Worm (Caenorhabditis elegans) whole organism, L1 larva: ENCODE results near the gene T20B12.5.

ENCODE experiments used
- C16A3.4 ChIP-seq: fragments of 150-350 bp; optimal IDR thresholded peaks from 2 replicates; lab custom pipeline; 2014; ENCODE audit warnings: missing biosample characterization, missing genetic modification characterization
- F16B12.6 ChIP-seq: fragments of 150-350 bp; optimal IDR thresholded peaks from 2 replicates; lab custom pipeline; 2014; ENCODE audit warnings: missing biosample characterization, missing genetic modification characterization
- alr-1 ChIP-seq: fragments of 200-800 bp; sonication (Bioruptor generic); optimal IDR thresholded peaks from 2 replicates; lab custom pipeline; 2018; ENCODE audit warnings: borderline replicate concordance, mild to moderate bottlenecking, missing genetic modification characterization, missing compliant biosample characterization
- blmp-1 ChIP-seq: fragments of 150-350 bp; optimal IDR thresholded peaks from 2 replicates; lab custom pipeline; 2014; ENCODE audit warnings: missing biosample characterization, missing genetic modification characterization
- ceh-63 ChIP-seq: fragments of 200-800 bp; sonication (Bioruptor generic); optimal IDR thresholded peaks from 2 replicates; lab custom pipeline; 2018; ENCODE audit warnings: mild to moderate bottlenecking, missing genetic modification characterization, missing compliant biosample characterization
- ceh-82 ChIP-seq, 3 experiments: fragments of 150-350 bp in 1 of 3; sonication (generic microtip) in 2 of 3; optimal IDR thresholded peaks; 2 replicates each; lab custom pipeline; 2014 to 2017; ENCODE audit warnings: missing biosample characterization in 3 of 3, missing genetic modification characterization in 3 of 3
- ceh-88 ChIP-seq: fragments of 200-800 bp; sonication (Bioruptor generic); IDR thresholded peaks from 2 replicates; pipeline ENCODE4 v1.3.6; 2022; ENCODE audit warnings: missing genetic modification characterization, missing compliant biosample characterization
- ceh-90 ChIP-seq: sonication (generic microtip); optimal IDR thresholded peaks from 2 replicates; lab custom pipeline; 2016; ENCODE audit warnings: missing genetic modification characterization, missing compliant biosample characterization
- efl-1 ChIP-seq, 4 experiments: fragments of 150-350 bp; optimal IDR thresholded peaks in 3 of 4; peaks in 1 of 4; 1 replicate in 1 of 4; 2 replicates in 3 of 4; lab custom pipeline; 2014; ENCODE audit warnings: missing biosample characterization in 2 of 4, missing genetic modification characterization in 2 of 4, missing genetic modification reagents in 2 of 4
- efl-3 ChIP-seq: fragments of 200-800 bp; sonication (Bioruptor generic); optimal IDR thresholded peaks from 2 replicates; lab custom pipeline; 2018; ENCODE audit warnings: mild to moderate bottlenecking, missing genetic modification characterization, missing compliant biosample characterization
- egl-27 ChIP-seq, 2 experiments: fragments of 150-350 bp in 1 of 2; sonication (generic microtip); optimal IDR thresholded peaks; 3 replicates each; lab custom pipeline; 2017 to 2018; ENCODE audit warnings: missing biosample characterization in 2 of 2, missing genetic modification characterization in 2 of 2, missing genetic modification reagents in 2 of 2
- elt-2 ChIP-seq: sonication (generic microtip); optimal IDR thresholded peaks from 2 replicates; lab custom pipeline; 2016; ENCODE audit warnings: missing genetic modification characterization, mild to moderate bottlenecking, inconsistent platforms, missing compliant biosample characterization, missing genetic modification reagents
- elt-3 ChIP-seq, 6 experiments: fragments of 150-350 bp in 1 of 6; sonication (generic microtip); optimal IDR thresholded peaks; 2 replicates each; lab custom pipeline; 2017 to 2018; ENCODE audit warnings: missing biosample characterization in 6 of 6, missing genetic modification characterization in 6 of 6, inconsistent platforms in 1 of 6
- fkh-10 ChIP-seq: sonication (generic microtip); optimal IDR thresholded peaks from 2 replicates; lab custom pipeline; 2017; ENCODE audit warnings: missing biosample characterization, missing genetic modification reagents, missing genetic modification characterization
- fkh-8 ChIP-seq: sonication (generic microtip); optimal IDR thresholded peaks from 2 replicates; lab custom pipeline; 2016; ENCODE audit warnings: mild to moderate bottlenecking, missing genetic modification characterization, missing compliant biosample characterization
- fos-1 ChIP-seq: fragments of 150-350 bp; optimal IDR thresholded peaks from 2 replicates; lab custom pipeline; 2014; ENCODE audit warnings: missing biosample characterization, missing genetic modification characterization
- hlh-17 ChIP-seq: fragments of 200-800 bp; sonication (Bioruptor generic); optimal IDR thresholded peaks from 2 replicates; lab custom pipeline; 2018; ENCODE audit warnings: missing genetic modification characterization, mild to moderate bottlenecking, missing compliant biosample characterization, moderate library complexity, borderline replicate concordance
- hlh-4 ChIP-seq: sonication (generic microtip); optimal IDR thresholded peaks from 2 replicates; lab custom pipeline; 2016; ENCODE audit warnings: mild to moderate bottlenecking, missing genetic modification characterization, missing compliant biosample characterization
- hpl-2 ChIP-seq: fragments of 150-350 bp; optimal IDR thresholded peaks from 2 replicates; lab custom pipeline; 2014; ENCODE audit warnings: missing biosample characterization, missing genetic modification reagents, missing genetic modification characterization
- isw-1 ChIP-seq: fragments of 200-800 bp; sonication (Bioruptor generic); IDR thresholded peaks from 2 replicates; pipeline ENCODE4 v1.3.6; 2022; ENCODE audit warnings: missing genetic modification characterization, missing compliant biosample characterization
- jun-1 ChIP-seq: fragments of 150-350 bp; optimal IDR thresholded peaks from 2 replicates; lab custom pipeline; 2014; ENCODE audit warnings: missing biosample characterization, missing genetic modification reagents, missing genetic modification characterization
- lin-14 ChIP-seq: fragments of 200-800 bp; sonication (Bioruptor generic); optimal IDR thresholded peaks from 2 replicates; lab custom pipeline; 2018; ENCODE audit warnings: mild to moderate bottlenecking, missing genetic modification characterization, moderate library complexity, missing compliant biosample characterization
- lin-39 ChIP-seq: fragments of 150-350 bp; optimal IDR thresholded peaks from 2 replicates; lab custom pipeline; 2014; ENCODE audit warnings: missing biosample characterization, missing genetic modification reagents, missing genetic modification characterization
- lir-3 ChIP-seq: sonication (generic microtip); optimal IDR thresholded peaks from 2 replicates; lab custom pipeline; 2016; ENCODE audit warnings: mild to moderate bottlenecking, missing genetic modification characterization, moderate library complexity, missing compliant biosample characterization; ENCODE audit not compliant: poor library complexity
- lsy-2 ChIP-seq, 2 experiments: fragments of 150-350 bp; optimal IDR thresholded peaks; 2 replicates each; lab custom pipeline; 2014; ENCODE audit warnings: missing biosample characterization in 2 of 2, missing genetic modification characterization in 2 of 2
- mab-9 ChIP-seq: fragments of 200-800 bp; sonication (Bioruptor generic); IDR thresholded peaks from 2 replicates; pipeline ENCODE4 v1.3.6; 2022; ENCODE audit warnings: missing genetic modification reagents, missing genetic modification characterization, missing compliant biosample characterization
- mdl-1 ChIP-seq, 2 experiments: fragments of 150-350 bp; optimal IDR thresholded peaks; 2 replicates each; lab custom pipeline; 2014 to 2017; ENCODE audit warnings: missing biosample characterization in 2 of 2, missing genetic modification characterization in 2 of 2, inconsistent platforms in 1 of 2
- mef-2 ChIP-seq: fragments of 150-350 bp; optimal IDR thresholded peaks from 2 replicates; lab custom pipeline; 2014; ENCODE audit warnings: missing biosample characterization, missing genetic modification characterization
- mep-1 ChIP-seq: fragments of 150-350 bp; optimal IDR thresholded peaks from 2 replicates; lab custom pipeline; 2014; ENCODE audit warnings: missing biosample characterization, missing genetic modification characterization
- nhr-20 ChIP-seq: sonication (generic microtip); optimal IDR thresholded peaks from 2 replicates; lab custom pipeline; 2016; ENCODE audit warnings: mild to moderate bottlenecking, missing genetic modification characterization, missing compliant biosample characterization
- nhr-237 ChIP-seq: fragments of 150-350 bp; optimal IDR thresholded peaks from 2 replicates; lab custom pipeline; 2014; ENCODE audit warnings: missing biosample characterization, missing genetic modification characterization
- nhr-71 ChIP-seq: sonication (generic microtip); optimal IDR thresholded peaks from 2 replicates; lab custom pipeline; 2016; ENCODE audit warnings: mild to moderate bottlenecking, missing genetic modification characterization, moderate library complexity, missing compliant biosample characterization
- nhr-76 ChIP-seq: sonication (generic microtip); optimal IDR thresholded peaks from 2 replicates; lab custom pipeline; 2017; ENCODE audit warnings: missing biosample characterization, missing genetic modification characterization
- pax-3 ChIP-seq: fragments of 200-800 bp; sonication (Bioruptor generic); optimal IDR thresholded peaks from 2 replicates; lab custom pipeline; 2018; ENCODE audit warnings: mild to moderate bottlenecking, missing genetic modification characterization, moderate library complexity, missing compliant biosample characterization
- pqm-1 ChIP-seq: sonication (generic microtip); optimal IDR thresholded peaks from 3 replicates; lab custom pipeline; 2017; ENCODE audit warnings: missing biosample characterization, missing genetic modification characterization
- rnt-1 ChIP-seq: sonication (generic microtip); optimal IDR thresholded peaks from 2 replicates; lab custom pipeline; 2016; ENCODE audit warnings: mild to moderate bottlenecking, missing genetic modification characterization, moderate library complexity, missing compliant biosample characterization
- snu-23 ChIP-seq: sonication (generic microtip); optimal IDR thresholded peaks from 2 replicates; lab custom pipeline; 2016; ENCODE audit warnings: missing genetic modification characterization, missing compliant biosample characterization
- unc-130 ChIP-seq: fragments of 150-350 bp; optimal IDR thresholded peaks from 2 replicates; lab custom pipeline; 2017; ENCODE audit warnings: missing biosample characterization, missing genetic modification characterization, inconsistent platforms
- unc-30 ChIP-seq: sonication (generic microtip); optimal IDR thresholded peaks from 2 replicates; lab custom pipeline; 2017; ENCODE audit warnings: missing biosample characterization, missing genetic modification characterization
- unc-86 ChIP-seq: sonication (generic microtip); optimal IDR thresholded peaks from 2 replicates; lab custom pipeline; 2016; ENCODE audit warnings: missing genetic modification characterization, missing compliant biosample characterization
- xbp-1 ChIP-seq: sonication (generic microtip); optimal IDR thresholded peaks from 2 replicates; lab custom pipeline; 2016; ENCODE audit warnings: missing genetic modification characterization, missing compliant biosample characterization
- zag-1 ChIP-seq: fragments of 150-350 bp; optimal IDR thresholded peaks from 2 replicates; lab custom pipeline; 2014; ENCODE audit warnings: missing biosample characterization, missing genetic modification characterization

Gene T20B12.5

ce11 chrIII:7367012-7367760 lies at the start of gene T20B12.5, which contains the start of gene T20B12.4:
TSS of gene T20B12.5 (minus strand) at chrIII:7367112.
TSS of gene T20B12.4 (plus strand) at chrIII:7367710.
- no peak for TF ChIP-seq ceh-88 (GFP tag; lab: Robert Waterston, UW)
- TF ChIP-seq alr-1 (tag; lab: Kevin White, UChicago) = no peak
- no peak for TF ChIP-seq nhr-76 (tag; lab: Kevin White, UChicago)
- no peak for TF ChIP-seq hlh-17
- no peak for TF ChIP-seq unc-130 (tag; lab: Kevin White, UChicago)
- no peak for TF ChIP-seq ceh-90 (tag; lab: Kevin White, UChicago)
- TF ChIP-seq ceh-63 = no peak
- TF ChIP-seq xbp-1 (tag; lab: Kevin White, UChicago) = no peak
- no peak for TF ChIP-seq elt-2 (tag; lab: Kevin White, UChicago)
- no peak for TF ChIP-seq snu-23
- TF ChIP-seq mef-2 (tag; lab: Kevin White, UChicago) = no peak
- TF ChIP-seq lir-3 (tag; lab: Kevin White, UChicago) = no peak
- no peak for TF ChIP-seq nhr-71 (tag; lab: Kevin White, UChicago)
- no peak for TF ChIP-seq lin-14 (GFP tag; lab: Kevin White, UChicago)
- TF ChIP-seq zag-1 (tag; lab: Kevin White, UChicago) = no peak
- TF ChIP-seq C16A3.4 (tag; lab: Kevin White, UChicago) = no peak
- TF ChIP-seq pax-3 (tag; lab: Kevin White, UChicago) = no peak
- no peak for TF ChIP-seq jun-1
- no peak for TF ChIP-seq mab-9 (GFP tag; lab: Robert Waterston, UW)
- no peak for TF ChIP-seq blmp-1 (tag; lab: Kevin White, UChicago)

ce11 chrIII:7399004-7399403 lies 32.1 kb upstream of the T20B12.5 start:
- TF ChIP-seq F16B12.6 (tag; lab: Kevin White, UChicago) (no peak), unc-30 (tag; lab: Kevin White, UChicago) (no peak), fkh-8 (tag; lab: Kevin White, UChicago) (no peak), mep-1 (tag; lab: Kevin White, UChicago) (no peak), fkh-10 (peak; percentile 82), lin-14 (GFP tag; lab: Kevin White, UChicago) (peak; percentile 42)

- no peak for TF ChIP-seq mab-9 (GFP tag; lab: Robert Waterston, UW)
- TF ChIP-seq mdl-1 (tag; optimal IDR thresholded peaks at IDR 0.05; lab: Kevin White, UChicago) = no peak
- no peak for TF ChIP-seq hpl-2
- no peak for TF ChIP-seq lin-39 (tag; lab: Kevin White, UChicago)
- TF ChIP-seq egl-27 (tag; optimal IDR thresholded peaks at IDR 0.05; lab: Kevin White, UChicago) = no peak
- peak; percentile 14 for TF ChIP-seq nhr-71 (tag; lab: Kevin White, UChicago)
- TF ChIP-seq nhr-20 (tag; lab: Kevin White, UChicago) = no peak
- TF ChIP-seq blmp-1 (tag; lab: Kevin White, UChicago) = peak; percentile 11
- TF ChIP-seq lsy-2 (tag; optimal IDR thresholded peaks at IDR 0.05; lab: Kevin White, UChicago) = peak in 1 of 2 experiments; percentile 10
- TF ChIP-seq ceh-63 = no peak
- no peak for TF ChIP-seq hlh-4 (tag; lab: Kevin White, UChicago)
- TF ChIP-seq elt-3 (tag; optimal IDR thresholded peaks at IDR 0.05; lab: Kevin White, UChicago) = no peak
- no peak for TF ChIP-seq efl-3 (GFP tag; lab: Kevin White, UChicago)
- TF ChIP-seq pqm-1 (tag; lab: Kevin White, UChicago) = no peak
- TF ChIP-seq unc-86 (tag; lab: Kevin White, UChicago) = no peak
- TF ChIP-seq fos-1 (tag; lab: Kevin White, UChicago) = no peak
- no peak for TF ChIP-seq isw-1
- no peak for TF ChIP-seq elt-2 (tag; lab: Kevin White, UChicago)
- peak; percentile 2 for TF ChIP-seq efl-1 (optimal IDR thresholded peaks at IDR 0.05; lab: Kevin White, UChicago)
- no peak for TF ChIP-seq efl-1 (GFP tag; optimal IDR thresholded peaks at IDR 0.05 in 1 of 2; lab: Kevin White, UChicago)
- TF ChIP-seq ceh-82 (tag; optimal IDR thresholded peaks at IDR 0.05; lab: Kevin White, UChicago) = no peak
- peak; percentile 30 for TF ChIP-seq rnt-1 (tag; lab: Kevin White, UChicago)
- TF ChIP-seq lin-14 (GFP tag; lab: Kevin White, UChicago) = peak; percentile 3
- TF ChIP-seq nhr-237 (tag; lab: Kevin White, UChicago) = no peak
Measured at ce11 chrIII:7397196-7397595, 30.3 kb upstream of the T20B12.5 start.
